Fruit fly (Drosophila melanogaster): ENCODE data around the gene CG32432.

dm6 chr3L:20914375-20914774 is 29.4 kb upstream of the CG32432 start:
- no peak for TF ChIP-seq CG8478 (optimal IDR thresholded peaks at IDR 0.05)
- TF ChIP-seq psq (optimal IDR thresholded peaks at IDR 0.05), result no peak
- no peak for TF ChIP-seq EcR (GFP tag; optimal IDR thresholded peaks at IDR 0.05)

Measured in whole organism.